Worm (Caenorhabditis elegans): ENCODE measurements around the gene dgk-2.

ce11 chrX:4507122-4507681, 3.0 kb upstream of the dgk-2 start:
- no peak for TF ChIP-seq ama-1 (optimal IDR thresholded peaks at IDR 0.05)
- TF ChIP-seq R02D3.7 (tag; optimal IDR thresholded peaks at IDR 0.05) = no peak
- no peak for TF ChIP-seq nhr-237 (tag; optimal IDR thresholded peaks at IDR 0.05)
- no peak for TF ChIP-seq nhr-11 (tag; optimal IDR thresholded peaks at IDR 0.05)
- TF ChIP-seq ceh-82 (tag; optimal IDR thresholded peaks at IDR 0.05) = no peak
- no peak for TF ChIP-seq nhr-28 (tag; optimal IDR thresholded peaks at IDR 0.05)
- TF ChIP-seq pha-4 (tag; optimal IDR thresholded peaks at IDR 0.05) = peak; percentile 67
- no peak for TF ChIP-seq fkh-10 (GFP tag; optimal IDR thresholded peaks at IDR 0.05)
- TF ChIP-seq unc-62 (GFP tag; optimal IDR thresholded peaks at IDR 0.05) = no peak
- no peak for TF ChIP-seq lin-39 (tag; optimal IDR thresholded peaks at IDR 0.05)
- TF ChIP-seq nhr-77 (tag; optimal IDR thresholded peaks at IDR 0.05) = no peak
- no peak for TF ChIP-seq ceh-16 (tag; optimal IDR thresholded peaks at IDR 0.05)
- no peak for TF ChIP-seq elt-1 (tag; optimal IDR thresholded peaks at IDR 0.05)
- TF ChIP-seq snpc-4 (tag; optimal IDR thresholded peaks at IDR 0.05) = no peak
